Fruit fly (Drosophila melanogaster): ENCODE results near the gene D1.

Gene D1

dm6 chr3R:9229075-9229835 is 11.2 kb downstream of the D1 start:
- TF ChIP-seq ey (GFP tag; optimal IDR thresholded peaks at IDR 0.05) (peak; percentile 98), Myc (optimal IDR thresholded peaks at IDR 0.05) (no peak), brk (GFP tag; optimal IDR thresholded peaks at IDR 0.05) (peak; percentile 94), Jra (GFP tag; optimal IDR thresholded peaks at IDR 0.05) (peak; percentile 96), tai (GFP tag; optimal IDR thresholded peaks at IDR 0.05) (peak; percentile 96), GATAd (GFP tag; optimal IDR thresholded peaks at IDR 0.05) (peak; percentile 55), N (GFP tag; optimal IDR thresholded peaks at IDR 0.05) (no peak), Mio (GFP tag; optimal IDR thresholded peaks at IDR 0.05) (peak; percentile 69), Hr78 (GFP tag; optimal IDR thresholded peaks at IDR 0.05) (no peak), dmrt93B (GFP tag; optimal IDR thresholded peaks at IDR 0.05) (peak; percentile 96), dl (GFP tag; optimal IDR thresholded peaks at IDR 0.05; ENCODE audit: insufficient read depth in 1 of 2, partially characterized antibody in 2 of 2) (peak in 1 of 2 experiments; percentile 49), Abd-B (GFP tag; optimal IDR thresholded peaks at IDR 0.05) (no peak), Vsx2 (GFP tag; optimal IDR thresholded peaks at IDR 0.05; ENCODE audit: partially characterized antibody) (no peak), Sp1 (GFP tag; optimal IDR thresholded peaks at IDR 0.05) (peak; percentile 98), dsf (GFP tag; optimal IDR thresholded peaks at IDR 0.05; ENCODE audit: borderline replicate concordance) (peak; percentile 86), fru (GFP tag; optimal IDR thresholded peaks at IDR 0.05) (peak; percentile 100), Hr83 (GFP tag; optimal IDR thresholded peaks at IDR 0.05; ENCODE audit: poor library complexity, severe bottlenecking) (peak; percentile 54), CG32264 (GFP tag; optimal IDR thresholded peaks at IDR 0.05) (peak; percentile 96), OdsH (GFP tag; optimal IDR thresholded peaks at IDR 0.05) (peak; percentile 98), Dif (GFP tag; optimal IDR thresholded peaks at IDR 0.05; ENCODE audit: partially characterized antibody) (peak; percentile 57), Hnf4 (GFP tag; optimal IDR thresholded peaks at IDR 0.05) (peak; percentile 97), sv (GFP tag; optimal IDR thresholded peaks at IDR 0.05) (peak; percentile 36), CG9705 (GFP tag; optimal IDR thresholded peaks at IDR 0.05) (peak; percentile 90), foxo (GFP tag; optimal IDR thresholded peaks at IDR 0.05) (peak; percentile 87 to 99), h (GFP tag; optimal IDR thresholded peaks at IDR 0.05) (peak; percentile 99), pan (optimal IDR thresholded peaks at IDR 0.05) (no peak), usp (GFP tag; optimal IDR thresholded peaks at IDR 0.05) (no peak), lola (GFP tag; optimal IDR thresholded peaks at IDR 0.05) (no peak), jim (GFP tag; optimal IDR thresholded peaks at IDR 0.05) (no peak), Dfd (GFP tag; optimal IDR thresholded peaks at IDR 0.05) (peak; percentile 49), psq (GFP tag; optimal IDR thresholded peaks at IDR 0.05) (peak; percentile 100), rgr (GFP tag; optimal IDR thresholded peaks at IDR 0.05) (peak; percentile 98), CrebA (GFP tag; optimal IDR thresholded peaks at IDR 0.05; ENCODE audit: borderline replicate concordance) (peak; percentile 91), HLH106 (tag; optimal IDR thresholded peaks at IDR 0.05) (peak; percentile 98), Rel (GFP tag; optimal IDR thresholded peaks at IDR 0.05) (peak; percentile 94), Rel (tag; optimal IDR thresholded peaks at IDR 0.05) (peak; percentile 80), sage (GFP tag; optimal IDR thresholded peaks at IDR 0.05) (peak; percentile 97), woc (GFP tag; optimal IDR thresholded peaks at IDR 0.05) (peak; percentile 98), br (GFP tag; optimal IDR thresholded peaks at IDR 0.05) (peak; percentile 98)

dm6 chr3R:9227944-9228343 is 12.5 kb downstream of the D1 start:
- TF ChIP-seq jim (GFP tag; optimal IDR thresholded peaks at IDR 0.05) (no peak), Dfd (GFP tag; optimal IDR thresholded peaks at IDR 0.05) (no peak), psq (GFP tag; optimal IDR thresholded peaks at IDR 0.05) (no peak), dsf (GFP tag; optimal IDR thresholded peaks at IDR 0.05; ENCODE audit: borderline replicate concordance) (no peak)
